Worm (Caenorhabditis elegans) whole organism, mixed stage, embryonic: ENCODE data around the gene C33D9.6.

Experiments
- ceh-39 ChIP-seq: fragments of 150-350 bp; optimal IDR thresholded peaks from 2 replicates; lab custom pipeline; 2014; ENCODE audit warnings: missing biosample characterization, missing genetic modification characterization
- elt-1 ChIP-seq: sonication (generic microtip); optimal IDR thresholded peaks from 2 replicates; lab custom pipeline; 2017; ENCODE audit warnings: missing genetic modification characterization, mild to moderate bottlenecking, missing compliant biosample characterization, antibody characterized with exemption, moderate library complexity, borderline replicate concordance; ENCODE audit not compliant: insufficient read depth
- flh-1 ChIP-seq: fragments of 200-800 bp; sonication (Bioruptor generic); optimal IDR thresholded peaks from 2 replicates; lab custom pipeline; 2018; ENCODE audit warnings: mild to moderate bottlenecking, missing genetic modification characterization, moderate library complexity, missing compliant biosample characterization
- ham-2 ChIP-seq: fragments of 200-800 bp; sonication (Bioruptor generic); optimal IDR thresholded peaks from 2 replicates; lab custom pipeline; 2018; ENCODE audit warnings: mild to moderate bottlenecking, missing genetic modification characterization, missing compliant biosample characterization
- lin-13 ChIP-seq: fragments of 150-350 bp; optimal IDR thresholded peaks from 2 replicates; lab custom pipeline; 2014; ENCODE audit warnings: missing biosample characterization, missing genetic modification characterization
- lsy-2 ChIP-seq: fragments of 150-350 bp; optimal IDR thresholded peaks from 2 replicates; lab custom pipeline; 2014; ENCODE audit warnings: missing biosample characterization, missing genetic modification characterization
- mab-5 ChIP-seq: fragments of 150-350 bp; optimal IDR thresholded peaks from 2 replicates; lab custom pipeline; 2014; ENCODE audit warnings: missing biosample characterization, missing genetic modification characterization
- nhr-12 ChIP-seq: fragments of 150-350 bp; optimal IDR thresholded peaks from 2 replicates; lab custom pipeline; 2014; ENCODE audit warnings: missing biosample characterization, missing genetic modification characterization
- nhr-237 ChIP-seq: fragments of 150-350 bp; optimal IDR thresholded peaks from 2 replicates; lab custom pipeline; 2014; ENCODE audit warnings: missing biosample characterization, missing genetic modification characterization
- unc-62 ChIP-seq: fragments of 150-350 bp; optimal IDR thresholded peaks from 2 replicates; lab custom pipeline; 2014; ENCODE audit warnings: missing biosample characterization, missing genetic modification reagents, missing genetic modification characterization
- ztf-11 ChIP-seq: fragments of 150-350 bp; optimal IDR thresholded peaks from 2 replicates; lab custom pipeline; 2014; ENCODE audit warnings: missing biosample characterization, missing genetic modification characterization

DNA sequence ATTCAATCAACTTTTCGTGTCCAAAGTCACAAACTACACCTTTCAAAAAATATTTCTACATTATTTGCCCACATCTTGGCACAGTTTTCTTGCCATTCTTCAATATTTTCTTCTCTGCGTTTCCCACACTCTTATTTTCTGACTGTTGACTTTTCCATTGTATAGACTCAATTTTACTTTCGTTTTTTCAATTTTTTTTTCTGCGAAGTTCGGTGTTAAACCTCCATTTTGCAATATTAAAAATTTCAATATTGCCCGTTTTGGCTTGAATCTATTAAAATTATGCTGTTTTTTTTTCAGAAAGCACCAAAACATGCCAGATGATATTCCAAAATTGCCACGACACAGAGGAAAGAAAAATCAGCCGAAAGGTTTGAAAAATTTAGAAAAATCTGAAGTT is 13.4 kb downstream of the C33D9.6 start, which contains the start of gene cdc-50.B:
- TF ChIP-seq lin-13 (tag; lab: Kevin White, UChicago) (no peak), unc-62 (GFP tag; lab: Kevin White, UChicago) (no peak), ceh-39 (tag; lab: Kevin White, UChicago) (no peak), elt-1 (tag; lab: Kevin White, UChicago) (no peak), nhr-12 (tag; lab: Kevin White, UChicago) (no peak), lsy-2 (no peak), flh-1 (GFP tag; lab: Kevin White, UChicago) (no peak), ham-2 (GFP tag; lab: Kevin White, UChicago) (no peak), ztf-11 (no peak), mab-5 (tag; lab: Kevin White, UChicago) (no peak), nhr-237 (no peak)
